Worm (Caenorhabditis elegans) whole organism, L2 larva: ENCODE data around the gene M60.7.

ENCODE experiments used
- R02D3.7 ChIP-seq: fragments of 150-350 bp; optimal IDR thresholded peaks from 2 replicates; lab custom pipeline; 2014; ENCODE audit warnings: missing biosample characterization, missing genetic modification characterization
- Y55F3AM.14 ChIP-seq: fragments of 200-800 bp; sonication (Bioruptor generic); optimal IDR thresholded peaks from 2 replicates; lab custom pipeline; 2018; ENCODE audit warnings: mild to moderate bottlenecking, missing genetic modification characterization, missing compliant biosample characterization
- ZK546.5 ChIP-seq: sonication (generic microtip); optimal IDR thresholded peaks from 2 replicates; lab custom pipeline; 2017; ENCODE audit warnings: missing biosample characterization, missing genetic modification characterization
- alr-1 ChIP-seq: fragments of 150-350 bp; optimal IDR thresholded peaks from 2 replicates; lab custom pipeline; 2014; ENCODE audit warnings: missing biosample characterization, missing genetic modification characterization
- blmp-1 ChIP-seq: sonication (generic microtip); optimal IDR thresholded peaks from 2 replicates; lab custom pipeline; 2017; ENCODE audit warnings: missing genetic modification characterization, mild to moderate bottlenecking, missing compliant biosample characterization, antibody characterized with exemption, moderate library complexity; ENCODE audit not compliant: insufficient read depth
- ceh-16 ChIP-seq: fragments of 150-350 bp; optimal IDR thresholded peaks from 2 replicates; lab custom pipeline; 2014; ENCODE audit warnings: missing biosample characterization, missing genetic modification characterization
- crh-2 ChIP-seq: sonication (generic microtip); optimal IDR thresholded peaks from 2 replicates; lab custom pipeline; 2017; ENCODE audit warnings: missing biosample characterization, missing genetic modification characterization
- dmd-4 ChIP-seq: sonication (generic microtip); optimal IDR thresholded peaks from 2 replicates; lab custom pipeline; 2017; ENCODE audit warnings: missing biosample characterization, missing genetic modification characterization
- egl-27 ChIP-seq: sonication (generic microtip); optimal IDR thresholded peaks from 3 replicates; lab custom pipeline; 2017; ENCODE audit warnings: missing biosample characterization, missing genetic modification reagents, missing genetic modification characterization
- elt-3 ChIP-seq: sonication (generic microtip); optimal IDR thresholded peaks from 2 replicates; lab custom pipeline; 2017; ENCODE audit warnings: missing biosample characterization, missing genetic modification characterization
- fos-1 ChIP-seq: fragments of 150-350 bp; optimal IDR thresholded peaks from 2 replicates; lab custom pipeline; 2014; ENCODE audit warnings: missing biosample characterization, missing genetic modification characterization
- gmeb-1 ChIP-seq: fragments of 150-350 bp; optimal IDR thresholded peaks from 2 replicates; lab custom pipeline; 2014; ENCODE audit warnings: missing biosample characterization, missing genetic modification characterization
- lin-11 ChIP-seq: fragments of 150-350 bp; sonication (generic microtip); optimal IDR thresholded peaks from 2 replicates; lab custom pipeline; 2014; ENCODE audit warnings: missing biosample characterization, missing genetic modification characterization, inconsistent platforms, mixed read lengths
- lin-39 ChIP-seq: fragments of 150-350 bp; optimal IDR thresholded peaks from 2 replicates; lab custom pipeline; 2014; ENCODE audit warnings: missing biosample characterization, missing genetic modification reagents, missing genetic modification characterization
- mab-5 ChIP-seq: fragments of 150-350 bp; optimal IDR thresholded peaks from 2 replicates; lab custom pipeline; 2014; ENCODE audit warnings: missing biosample characterization, missing genetic modification characterization
- mbf-1 ChIP-seq: sonication (generic microtip); optimal IDR thresholded peaks from 2 replicates; lab custom pipeline; 2017; ENCODE audit warnings: missing biosample characterization, missing genetic modification characterization
- mdl-1 ChIP-seq, 2 experiments: fragments of 150-350 bp in 1 of 2; sonication (generic microtip) in 1 of 2; optimal IDR thresholded peaks; 2 replicates each; lab custom pipeline; 2017; ENCODE audit warnings: missing biosample characterization in 2 of 2, missing genetic modification characterization in 2 of 2
- nhr-10 ChIP-seq: sonication (generic microtip); optimal IDR thresholded peaks from 2 replicates; lab custom pipeline; 2017; ENCODE audit warnings: missing biosample characterization, missing genetic modification characterization
- nhr-12 ChIP-seq: fragments of 150-350 bp; optimal IDR thresholded peaks from 2 replicates; lab custom pipeline; 2014; ENCODE audit warnings: missing biosample characterization, missing genetic modification characterization
- nhr-21 ChIP-seq: fragments of 150-350 bp; optimal IDR thresholded peaks from 2 replicates; lab custom pipeline; 2014; ENCODE audit warnings: missing biosample characterization, missing genetic modification characterization
- nhr-23 ChIP-seq: fragments of 150-350 bp; optimal IDR thresholded peaks from 2 replicates; lab custom pipeline; 2014; ENCODE audit warnings: missing biosample characterization, missing genetic modification reagents, missing genetic modification characterization
- nhr-237 ChIP-seq: fragments of 150-350 bp; optimal IDR thresholded peaks from 2 replicates; lab custom pipeline; 2014; ENCODE audit warnings: missing biosample characterization, missing genetic modification characterization
- nhr-25 ChIP-seq: fragments of 150-350 bp; sonication (generic microtip); optimal IDR thresholded peaks from 3 replicates; lab custom pipeline; 2014; ENCODE audit warnings: missing biosample characterization, missing genetic modification characterization
- nhr-6 ChIP-seq: fragments of 150-350 bp; optimal IDR thresholded peaks from 2 replicates; lab custom pipeline; 2014; ENCODE audit warnings: missing biosample characterization, missing genetic modification characterization
- nhr-77 ChIP-seq: fragments of 150-350 bp; optimal IDR thresholded peaks from 2 replicates; lab custom pipeline; 2014; ENCODE audit warnings: missing biosample characterization, missing genetic modification characterization
- peb-1 ChIP-seq: fragments of 150-350 bp; optimal IDR thresholded peaks from 2 replicates; lab custom pipeline; 2014; ENCODE audit warnings: missing biosample characterization, missing genetic modification characterization
- sem-4 ChIP-seq: fragments of 150-350 bp; optimal IDR thresholded peaks from 2 replicates; lab custom pipeline; 2014; ENCODE audit warnings: missing biosample characterization, missing genetic modification reagents, missing genetic modification characterization
- sma-3 ChIP-seq: sonication (generic microtip); optimal IDR thresholded peaks from 2 replicates; lab custom pipeline; 2016; ENCODE audit warnings: missing genetic modification reagents, missing genetic modification characterization, missing compliant biosample characterization
- snpc-4 ChIP-seq: fragments of 150-350 bp; optimal IDR thresholded peaks from 2 replicates; lab custom pipeline; 2014; ENCODE audit warnings: missing biosample characterization, missing genetic modification characterization
- unc-39 ChIP-seq: fragments of 150-350 bp; optimal IDR thresholded peaks from 2 replicates; lab custom pipeline; 2014; ENCODE audit warnings: missing biosample characterization, missing genetic modification characterization
- unc-62 ChIP-seq: fragments of 150-350 bp; optimal IDR thresholded peaks from 2 replicates; lab custom pipeline; 2014; ENCODE audit warnings: missing biosample characterization, missing genetic modification reagents, missing genetic modification characterization
- zag-1 ChIP-seq: fragments of 150-350 bp; optimal IDR thresholded peaks from 2 replicates; lab custom pipeline; 2014; ENCODE audit warnings: missing biosample characterization, missing genetic modification characterization
- ztf-11 ChIP-seq: sonication (generic microtip); optimal IDR thresholded peaks from 2 replicates; lab custom pipeline; 2017; ENCODE audit warnings: missing biosample characterization, missing genetic modification characterization
- ztf-4 ChIP-seq: fragments of 150-350 bp; optimal IDR thresholded peaks from 2 replicates; lab custom pipeline; 2014; ENCODE audit warnings: missing biosample characterization, missing genetic modification characterization

Gene M60.7

DNA sequence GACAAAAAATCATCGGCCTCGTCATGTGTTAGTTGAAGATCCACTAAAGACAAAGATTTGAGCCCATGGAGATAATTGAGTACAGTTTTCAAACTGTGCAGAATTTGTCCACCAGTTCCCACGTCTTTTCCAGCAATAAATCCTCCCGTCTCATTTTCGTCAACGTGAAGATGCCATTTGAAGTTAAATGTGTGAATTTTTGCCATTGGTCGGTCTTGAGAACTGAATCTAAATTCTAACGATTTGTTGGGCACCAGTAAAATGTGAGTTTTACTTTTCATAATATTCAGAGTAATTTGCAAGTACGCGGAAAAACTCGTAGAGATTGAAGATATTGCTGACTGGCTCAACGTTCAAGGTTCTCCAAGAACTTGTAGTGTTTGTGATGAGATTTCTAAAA lies 30.4 kb downstream of the M60.7 start:
- TF ChIP-seq zag-1 (tag; lab: Kevin White, UChicago) = no peak
- no peak for TF ChIP-seq nhr-12 (tag; lab: Kevin White, UChicago)
- no peak for TF ChIP-seq ztf-4 (tag; lab: Kevin White, UChicago)
- TF ChIP-seq nhr-237 = no peak
- TF ChIP-seq nhr-6 (tag; lab: Kevin White, UChicago) = no peak
- no peak for TF ChIP-seq crh-2
- no peak for TF ChIP-seq R02D3.7 (tag; lab: Kevin White, UChicago)
- TF ChIP-seq blmp-1 (tag; lab: Kevin White, UChicago) = no peak
- no peak for TF ChIP-seq mdl-1 (tag; optimal IDR thresholded peaks at IDR 0.05; lab: Kevin White, UChicago)
- no peak for TF ChIP-seq sma-3 (GFP tag; lab: Kevin White, UChicago)
- TF ChIP-seq unc-62 = no peak
- no peak for TF ChIP-seq peb-1 (tag; lab: Kevin White, UChicago)
- TF ChIP-seq lin-39 (tag; lab: Kevin White, UChicago) = no peak
- no peak for TF ChIP-seq dmd-4 (tag; lab: Kevin White, UChicago)
- no peak for TF ChIP-seq snpc-4 (tag; lab: Kevin White, UChicago)
- TF ChIP-seq Y55F3AM.14 (GFP tag; lab: Kevin White, UChicago) = no peak
- no peak for TF ChIP-seq nhr-25 (tag; lab: Kevin White, UChicago)
- no peak for TF ChIP-seq alr-1 (tag; lab: Kevin White, UChicago)

DNA sequence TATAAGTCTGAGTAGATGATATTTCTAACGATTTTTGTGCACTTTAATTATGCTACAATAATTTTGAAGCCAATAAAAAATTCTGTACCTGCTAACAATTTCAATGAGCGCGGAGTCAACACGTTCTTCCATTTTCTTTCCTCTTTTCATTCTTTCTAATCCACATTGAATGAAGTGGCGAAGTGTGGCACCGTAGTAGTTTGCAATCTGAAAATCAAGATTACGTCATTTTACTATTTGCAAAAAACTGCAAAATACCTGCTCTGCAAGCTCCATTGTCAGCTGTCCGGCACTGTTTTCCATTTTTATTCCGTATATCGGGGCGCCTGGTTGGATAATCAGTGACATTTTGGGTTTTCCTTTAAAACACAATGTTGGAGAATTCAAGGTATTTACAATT lies 31.8 kb downstream of the M60.7 start:
- TF ChIP-seq gmeb-1 (tag; lab: Kevin White, UChicago) = no peak
- TF ChIP-seq fos-1 (tag; lab: Kevin White, UChicago) = no peak
- TF ChIP-seq sma-3 (GFP tag; lab: Kevin White, UChicago) = no peak
- no peak for TF ChIP-seq egl-27
- no peak for TF ChIP-seq snpc-4 (tag; lab: Kevin White, UChicago)
- TF ChIP-seq nhr-21 (tag; lab: Kevin White, UChicago) = no peak
- TF ChIP-seq nhr-77 (tag; lab: Kevin White, UChicago) = no peak
- no peak for TF ChIP-seq Y55F3AM.14 (GFP tag; lab: Kevin White, UChicago)
- no peak for TF ChIP-seq ZK546.5
- TF ChIP-seq unc-62 = no peak
- TF ChIP-seq nhr-6 (tag; lab: Kevin White, UChicago) = no peak
- TF ChIP-seq mdl-1 (tag; optimal IDR thresholded peaks at IDR 0.05; lab: Kevin White, UChicago) = no peak
- TF ChIP-seq mab-5 (tag; lab: Kevin White, UChicago) = no peak
- TF ChIP-seq nhr-23 (tag; lab: Kevin White, UChicago) = no peak
- TF ChIP-seq ztf-11 (tag; lab: Kevin White, UChicago) = no peak
- no peak for TF ChIP-seq lin-11 (tag; lab: Kevin White, UChicago)
- no peak for TF ChIP-seq mbf-1 (tag; lab: Kevin White, UChicago)
- TF ChIP-seq lin-39 (tag; lab: Kevin White, UChicago) = no peak
- no peak for TF ChIP-seq dmd-4 (tag; lab: Kevin White, UChicago)

DNA sequence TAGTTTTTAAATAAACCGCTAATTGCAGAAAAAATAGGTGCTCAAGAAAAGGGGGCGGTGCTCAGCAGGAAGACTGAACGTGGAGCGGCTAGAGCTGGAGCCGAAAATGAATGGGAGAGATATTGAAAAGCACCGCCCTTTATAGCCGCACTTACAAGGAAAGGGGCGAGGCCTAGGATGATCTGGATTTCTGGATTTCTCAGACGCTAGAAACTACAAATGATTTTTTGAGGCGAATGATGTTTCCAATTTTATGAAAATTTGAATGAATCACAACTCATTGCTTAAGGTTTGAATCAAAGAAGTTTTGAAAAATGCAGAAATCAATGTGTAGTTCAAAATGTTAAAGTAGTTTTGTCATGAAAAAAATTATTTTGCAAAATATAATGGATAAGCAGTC lies 36.1 kb downstream of the M60.7 start, which contains the start of gene K02A6.2:
K02A6.2 (minus strand) TSS at position 101 of the 400 bp plus-strand sequence.
- no peak for TF ChIP-seq lin-11 (tag; lab: Kevin White, UChicago)
- TF ChIP-seq, all 48 proteins: peak for 0

DNA sequence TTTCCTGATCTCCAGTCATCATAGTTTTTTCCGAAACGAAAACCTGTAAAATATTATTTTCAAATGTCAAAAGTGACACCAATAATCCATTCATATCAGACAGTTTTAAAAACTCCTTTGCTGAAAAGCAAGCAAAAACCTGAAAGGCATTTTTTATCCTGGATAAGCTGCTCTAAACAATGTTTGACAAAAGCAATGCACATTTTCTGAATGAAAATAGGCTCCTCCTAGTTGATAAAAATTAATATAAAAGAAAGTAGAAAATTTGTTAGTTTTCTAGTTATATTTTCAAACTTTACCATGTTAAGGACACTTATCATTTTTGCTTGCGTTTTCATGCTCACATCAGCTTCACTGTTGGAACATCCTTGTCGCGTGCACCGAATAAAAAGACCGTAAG lies 41.5 kb downstream of the M60.7 start, which contains the start of gene K02A6.1:
K02A6.1 (plus strand) TSS at position 301 of the 400 bp plus-strand sequence.
- TF ChIP-seq elt-3 = no peak
- no peak for TF ChIP-seq alr-1 (tag; lab: Kevin White, UChicago)
- TF ChIP-seq fos-1 (tag; lab: Kevin White, UChicago) = no peak
- TF ChIP-seq R02D3.7 (tag; lab: Kevin White, UChicago) = no peak
- TF ChIP-seq mdl-1 (tag; optimal IDR thresholded peaks at IDR 0.05; lab: Kevin White, UChicago) = no peak
- no peak for TF ChIP-seq blmp-1 (tag; lab: Kevin White, UChicago)
- TF ChIP-seq mbf-1 (tag; lab: Kevin White, UChicago) = no peak
- TF ChIP-seq nhr-10 (tag; lab: Kevin White, UChicago) = no peak
- TF ChIP-seq unc-39 (tag; lab: Kevin White, UChicago) = no peak
- no peak for TF ChIP-seq Y55F3AM.14 (GFP tag; lab: Kevin White, UChicago)
- no peak for TF ChIP-seq ZK546.5
- no peak for TF ChIP-seq nhr-12 (tag; lab: Kevin White, UChicago)
- TF ChIP-seq ceh-16 (tag; lab: Kevin White, UChicago) = no peak
- TF ChIP-seq sma-3 (GFP tag; lab: Kevin White, UChicago) = no peak
- TF ChIP-seq sem-4 = no peak
- TF ChIP-seq gmeb-1 (tag; lab: Kevin White, UChicago) = no peak
- no peak for TF ChIP-seq nhr-237
